Fruit fly (Drosophila melanogaster): ENCODE results near the gene CG42266.
A peak's percentile ranks its signal among the peaks of the same experiment; 100 is the strongest.

CG42266 gene

dm6 chr2L:16352585-16353580, 12.7 kb upstream of the CG42266 start, which contains the start of the genes Hyls1, chif and CG4455 (continued):
- TF ChIP-seq grn (GFP tag; optimal IDR thresholded peaks at IDR 0.05) (peak; percentile 64), mirr (GFP tag; optimal IDR thresholded peaks at IDR 0.05) (no peak), row (GFP tag; IDR thresholded peaks at IDR 0.05) (peak; percentile 92), CG2889 (GFP tag; IDR thresholded peaks at IDR 0.05) (no peak), CG15269 (tag; optimal IDR thresholded peaks at IDR 0.05) (peak; percentile 54), CG7987 (GFP tag; optimal IDR thresholded peaks at IDR 0.05) (no peak), CG10654 (GFP tag; optimal IDR thresholded peaks at IDR 0.05) (peak; percentile 40), Max (GFP tag; optimal IDR thresholded peaks at IDR 0.05) (peak; percentile 61), lov (optimal IDR thresholded peaks at IDR 0.05) (no peak), lov (GFP tag; IDR thresholded peaks at IDR 0.05) (no peak), odd (GFP tag; optimal IDR thresholded peaks at IDR 0.05) (peak; percentile 5), caup (GFP tag; optimal IDR thresholded peaks at IDR 0.05; ENCODE audit: severe bottlenecking) (peak; percentile 20), Ada2b (GFP tag; IDR thresholded peaks at IDR 0.05) (no peak), dati (GFP tag; IDR thresholded peaks at IDR 0.05) (no peak), BEAF-32 (GFP tag; optimal IDR thresholded peaks at IDR 0.05) (peak; percentile 96), HHEX (GFP tag; optimal IDR thresholded peaks at IDR 0.05) (no peak), CG7271 (tag; optimal IDR thresholded peaks at IDR 0.05) (no peak), twi (tag; optimal IDR thresholded peaks at IDR 0.05) (no peak), CG30403 (GFP tag; optimal IDR thresholded peaks at IDR 0.05) (peak; percentile 53), fru (optimal IDR thresholded peaks at IDR 0.05) (no peak), run (tag; optimal IDR thresholded peaks at IDR 0.05) (peak; percentile 5), Kr (GFP tag; optimal IDR thresholded peaks at IDR 0.05) (peak; percentile 30), CG11696 (GFP tag; IDR thresholded peaks at IDR 0.05) (no peak), sd (tag; optimal IDR thresholded peaks at IDR 0.05) (no peak), hbn (GFP tag; IDR thresholded peaks at IDR 0.05; ENCODE audit: partially characterized antibody) (peak; percentile 83), CG15696 (tag; optimal IDR thresholded peaks at IDR 0.05) (peak; percentile 56), Six4 (GFP tag; optimal IDR thresholded peaks at IDR 0.05) (peak; percentile 7), CG12236 (GFP tag; optimal IDR thresholded peaks at IDR 0.05) (no peak), CG10366 (GFP tag; IDR thresholded peaks at IDR 0.05) (no peak), CG8388 (GFP tag; optimal IDR thresholded peaks at IDR 0.05) (no peak), CG18619 (GFP tag; optimal IDR thresholded peaks at IDR 0.05) (peak; percentile 19), ranshi (GFP tag; IDR thresholded peaks at IDR 0.05) (no peak), CG4854 (GFP tag; optimal IDR thresholded peaks at IDR 0.05) (no peak), cas (GFP tag; IDR thresholded peaks at IDR 0.05) (no peak), CG17612 (GFP tag; IDR thresholded peaks at IDR 0.05) (no peak), otp (GFP tag; IDR thresholded peaks at IDR 0.05) (no peak), CG18262 (tag; optimal IDR thresholded peaks at IDR 0.05) (peak; percentile 51), CG11560 (tag; IDR thresholded peaks at IDR 0.05) (no peak), Pdp1 (GFP tag; optimal IDR thresholded peaks at IDR 0.05) (peak in 1 of 2 experiments; percentile 7), CG14014 (GFP tag; IDR thresholded peaks at IDR 0.05) (no peak; the same call in 1 of the 2 replicates), CG11456 (GFP tag; IDR thresholded peaks at IDR 0.05) (no peak), lbe (GFP tag; optimal IDR thresholded peaks at IDR 0.05) (peak; percentile 58), D19B (GFP tag; optimal IDR thresholded peaks at IDR 0.05) (peak; percentile 78), D (optimal IDR thresholded peaks at IDR 0.05) (peak; percentile 67), D (GFP tag; optimal IDR thresholded peaks at IDR 0.05) (peak; percentile 40), CG15514 (GFP tag; optimal IDR thresholded peaks at IDR 0.05) (peak; percentile 32), Adf1 (GFP tag; IDR thresholded peaks at IDR 0.05) (no peak), bcd (GFP tag; optimal IDR thresholded peaks at IDR 0.05) (peak; percentile 58), dmrt11E (tag; optimal IDR thresholded peaks at IDR 0.05) (peak; percentile 43)

All from whole organism, embryonic.